Worm (Caenorhabditis elegans) whole organism, mixed stage, embryonic: ENCODE data around the gene T25D10.4.

Source experiments
- M03D4.4 ChIP-seq: sonication (generic microtip); optimal IDR thresholded peaks from 2 replicates; lab custom pipeline; 2017; ENCODE audit warnings: mild to moderate bottlenecking, missing genetic modification characterization, missing compliant biosample characterization
- bed-3 ChIP-seq: fragments of 200-800 bp; sonication (Bioruptor generic); optimal IDR thresholded peaks from 3 replicates; lab custom pipeline; 2018; ENCODE audit warnings: mild to moderate bottlenecking, missing genetic modification characterization, moderate library complexity, missing compliant biosample characterization
- blmp-1 ChIP-seq: fragments of 150-350 bp; optimal IDR thresholded peaks from 2 replicates; lab custom pipeline; 2014; ENCODE audit warnings: missing biosample characterization, missing genetic modification characterization
- ceh-39 ChIP-seq: fragments of 150-350 bp; optimal IDR thresholded peaks from 2 replicates; lab custom pipeline; 2014; ENCODE audit warnings: missing biosample characterization, missing genetic modification characterization
- ceh-43 ChIP-seq: fragments of 200-800 bp; sonication (Bioruptor generic); optimal IDR thresholded peaks from 2 replicates; lab custom pipeline; 2018; ENCODE audit warnings: mild to moderate bottlenecking, missing genetic modification characterization, moderate library complexity, missing compliant biosample characterization
- ceh-83 ChIP-seq: fragments of 200-800 bp; sonication (Bioruptor generic); optimal IDR thresholded peaks from 2 replicates; lab custom pipeline; 2018; ENCODE audit warnings: mild to moderate bottlenecking, missing genetic modification characterization, missing compliant biosample characterization
- ces-1 ChIP-seq: fragments of 150-350 bp; optimal IDR thresholded peaks from 2 replicates; lab custom pipeline; 2014; ENCODE audit warnings: missing biosample characterization, missing genetic modification reagents, missing genetic modification characterization
- cnd-1 ChIP-seq: fragments of 200-800 bp; sonication (Bioruptor generic); optimal IDR thresholded peaks from 2 replicates; lab custom pipeline; 2018; ENCODE audit warnings: mild to moderate bottlenecking, missing genetic modification characterization, missing compliant biosample characterization
- drap-1 ChIP-seq: fragments of 200-800 bp; sonication (Bioruptor generic); optimal IDR thresholded peaks from 3 replicates; lab custom pipeline; 2018; ENCODE audit warnings: mild to moderate bottlenecking, missing genetic modification characterization, missing compliant biosample characterization
- elt-1 ChIP-seq: sonication (generic microtip); optimal IDR thresholded peaks from 2 replicates; lab custom pipeline; 2017; ENCODE audit warnings: missing genetic modification characterization, mild to moderate bottlenecking, missing compliant biosample characterization, antibody characterized with exemption, moderate library complexity, borderline replicate concordance; ENCODE audit not compliant: insufficient read depth
- elt-3 ChIP-seq: fragments of 150-350 bp; optimal IDR thresholded peaks from 2 replicates; lab custom pipeline; 2014; ENCODE audit warnings: missing biosample characterization, missing genetic modification characterization
- flh-1 ChIP-seq: fragments of 200-800 bp; sonication (Bioruptor generic); optimal IDR thresholded peaks from 2 replicates; lab custom pipeline; 2018; ENCODE audit warnings: mild to moderate bottlenecking, missing genetic modification characterization, moderate library complexity, missing compliant biosample characterization
- ham-2 ChIP-seq: fragments of 200-800 bp; sonication (Bioruptor generic); optimal IDR thresholded peaks from 2 replicates; lab custom pipeline; 2018; ENCODE audit warnings: mild to moderate bottlenecking, missing genetic modification characterization, missing compliant biosample characterization
- hlh-1 ChIP-seq: fragments of 150-350 bp; optimal IDR thresholded peaks from 2 replicates; lab custom pipeline; 2014; ENCODE audit warnings: missing biosample characterization, missing genetic modification reagents, missing genetic modification characterization
- lin-13 ChIP-seq: fragments of 150-350 bp; optimal IDR thresholded peaks from 2 replicates; lab custom pipeline; 2014; ENCODE audit warnings: missing biosample characterization, missing genetic modification characterization
- lin-32 ChIP-seq: fragments of 200-800 bp; sonication (Bioruptor generic); optimal IDR thresholded peaks from 2 replicates; lab custom pipeline; 2018; ENCODE audit warnings: mild to moderate bottlenecking, missing genetic modification characterization, missing compliant biosample characterization
- lsy-2 ChIP-seq: fragments of 150-350 bp; optimal IDR thresholded peaks from 2 replicates; lab custom pipeline; 2014; ENCODE audit warnings: missing biosample characterization, missing genetic modification characterization
- mab-5 ChIP-seq: fragments of 150-350 bp; optimal IDR thresholded peaks from 2 replicates; lab custom pipeline; 2014; ENCODE audit warnings: missing biosample characterization, missing genetic modification characterization
- mep-1 ChIP-seq: fragments of 150-350 bp; optimal IDR thresholded peaks from 2 replicates; lab custom pipeline; 2017; ENCODE audit warnings: missing biosample characterization, missing genetic modification reagents, missing genetic modification characterization, inconsistent platforms
- mls-2 ChIP-seq: sonication (generic microtip); optimal IDR thresholded peaks from 2 replicates; lab custom pipeline; 2016; ENCODE audit warnings: mild to moderate bottlenecking, missing genetic modification characterization, moderate library complexity, missing compliant biosample characterization
- nhr-12 ChIP-seq: fragments of 150-350 bp; optimal IDR thresholded peaks from 2 replicates; lab custom pipeline; 2014; ENCODE audit warnings: missing biosample characterization, missing genetic modification characterization
- nhr-2 ChIP-seq: fragments of 150-350 bp; optimal IDR thresholded peaks from 2 replicates; lab custom pipeline; 2014; ENCODE audit warnings: missing biosample characterization, missing genetic modification characterization
- nhr-237 ChIP-seq: fragments of 150-350 bp; optimal IDR thresholded peaks from 2 replicates; lab custom pipeline; 2014; ENCODE audit warnings: missing biosample characterization, missing genetic modification characterization
- nhr-28 ChIP-seq: fragments of 150-350 bp; optimal IDR thresholded peaks from 2 replicates; lab custom pipeline; 2014; ENCODE audit warnings: missing biosample characterization, missing genetic modification characterization
- nhr-76 ChIP-seq: sonication (generic microtip); optimal IDR thresholded peaks from 2 replicates; lab custom pipeline; 2017; ENCODE audit warnings: missing biosample characterization, missing genetic modification characterization
- pha-4 ChIP-seq: fragments of 150-350 bp; optimal IDR thresholded peaks from 2 replicates; lab custom pipeline; 2018; ENCODE audit warnings: missing biosample characterization, missing genetic modification reagents, missing genetic modification characterization
- sem-2 ChIP-seq: fragments of 200-800 bp; sonication (Bioruptor generic); optimal IDR thresholded peaks from 2 replicates; lab custom pipeline; 2018; ENCODE audit warnings: mild to moderate bottlenecking, missing genetic modification characterization, missing compliant biosample characterization
- snpc-4 ChIP-seq: fragments of 150-350 bp; optimal IDR thresholded peaks from 2 replicates; lab custom pipeline; 2014; ENCODE audit warnings: missing biosample characterization, missing genetic modification characterization
- sptf-1 ChIP-seq: sonication (generic microtip); optimal IDR thresholded peaks from 2 replicates; lab custom pipeline; 2017; ENCODE audit warnings: mild to moderate bottlenecking, missing genetic modification characterization, moderate library complexity, missing compliant biosample characterization
- tbx-8 ChIP-seq: fragments of 200-800 bp; sonication (Bioruptor generic); optimal IDR thresholded peaks from 2 replicates; lab custom pipeline; 2018; ENCODE audit warnings: mild to moderate bottlenecking, missing genetic modification characterization, moderate library complexity, missing compliant biosample characterization
- unc-120 ChIP-seq: sonication (generic microtip); optimal IDR thresholded peaks from 2 replicates; lab custom pipeline; 2017; ENCODE audit warnings: missing genetic modification characterization, missing compliant biosample characterization; ENCODE audit not compliant: poor library complexity, severe bottlenecking
- unc-39 ChIP-seq: fragments of 150-350 bp; optimal IDR thresholded peaks from 2 replicates; lab custom pipeline; 2014; ENCODE audit warnings: missing biosample characterization, missing genetic modification characterization
- unc-62 ChIP-seq: fragments of 150-350 bp; optimal IDR thresholded peaks from 2 replicates; lab custom pipeline; 2014; ENCODE audit warnings: missing biosample characterization, missing genetic modification reagents, missing genetic modification characterization
- zip-8 ChIP-seq: fragments of 150-350 bp; optimal IDR thresholded peaks from 2 replicates; lab custom pipeline; 2014; ENCODE audit warnings: missing biosample characterization, missing genetic modification characterization
- ztf-11 ChIP-seq: fragments of 150-350 bp; optimal IDR thresholded peaks from 2 replicates; lab custom pipeline; 2014; ENCODE audit warnings: missing biosample characterization, missing genetic modification characterization

The T25D10.4 gene

ce11 chrII:6366696-6367095 lies 43.4 kb downstream of the T25D10.4 start, which contains the start of gene ctsa-4.1:
Gene ctsa-4.1, plus strand, starts transcription at chrII:6366996.
- TF ChIP-seq mls-2 (tag; lab: Kevin White, UChicago) (no peak), nhr-12 (tag; lab: Kevin White, UChicago) (no peak), lsy-2 (tag; lab: Kevin White, UChicago) (no peak), unc-62 (GFP tag; lab: Kevin White, UChicago) (no peak), ceh-39 (tag; lab: Kevin White, UChicago) (no peak), sem-2 (no peak), ceh-43 (GFP tag; lab: Kevin White, UChicago) (no peak), lin-32 (GFP tag; lab: Kevin White, UChicago) (no peak), lin-13 (tag; lab: Kevin White, UChicago) (no peak), elt-3 (tag; lab: Kevin White, UChicago) (no peak), mep-1 (tag; lab: Kevin White, UChicago) (no peak), snpc-4 (no peak), nhr-2 (tag; lab: Kevin White, UChicago) (no peak), nhr-76 (no peak), unc-39 (tag; lab: Kevin White, UChicago) (no peak), mab-5 (tag; lab: Kevin White, UChicago) (no peak), cnd-1 (no peak), sptf-1 (tag; lab: Kevin White, UChicago) (no peak)

- TF ChIP-seq blmp-1 (tag; lab: Kevin White, UChicago) (no peak), nhr-12 (tag; lab: Kevin White, UChicago) (no peak), sem-2 (no peak), pha-4 (tag; lab: Kevin White, UChicago) (no peak), ces-1 (no peak), lin-32 (GFP tag; lab: Kevin White, UChicago) (no peak), unc-39 (tag; lab: Kevin White, UChicago) (no peak), ham-2 (GFP tag; lab: Kevin White, UChicago) (no peak), lsy-2 (tag; lab: Kevin White, UChicago) (no peak), ceh-83 (GFP tag; lab: Kevin White, UChicago) (no peak), bed-3 (no peak), lin-13 (tag; lab: Kevin White, UChicago) (no peak), nhr-2 (tag; lab: Kevin White, UChicago) (no peak), nhr-28 (tag; lab: Kevin White, UChicago) (no peak), ztf-11 (tag; lab: Kevin White, UChicago) (no peak), drap-1 (GFP tag; lab: Kevin White, UChicago) (no peak), tbx-8 (GFP tag; lab: Kevin White, UChicago) (no peak)
Measured at ce11 chrII:6365237-6365815, 44.8 kb downstream of the T25D10.4 start, which contains the start of the genes ani-2 and clec-88. Gene ani-2, minus strand, starts transcription at chrII:6365367. Gene clec-88, plus strand, starts transcription at chrII:6365722.

- TF ChIP-seq blmp-1 (tag; lab: Kevin White, UChicago) (no peak), ztf-11 (tag; lab: Kevin White, UChicago) (no peak), mep-1 (tag; lab: Kevin White, UChicago) (peak; percentile 72), ceh-39 (tag; lab: Kevin White, UChicago) (no peak), nhr-12 (tag; lab: Kevin White, UChicago) (no peak), zip-8 (no peak), nhr-28 (tag; lab: Kevin White, UChicago) (no peak), ham-2 (GFP tag; lab: Kevin White, UChicago) (no peak), lin-13 (tag; lab: Kevin White, UChicago) (peak; percentile 62), hlh-1 (peak; percentile 27), M03D4.4 (tag; lab: Kevin White, UChicago) (peak; percentile 21), nhr-76 (no peak), elt-3 (tag; lab: Kevin White, UChicago) (no peak), nhr-2 (tag; lab: Kevin White, UChicago) (no peak), sem-2 (no peak), nhr-237 (tag; lab: Kevin White, UChicago) (no peak), flh-1 (no peak), mab-5 (tag; lab: Kevin White, UChicago) (no peak), unc-62 (GFP tag; lab: Kevin White, UChicago) (no peak), ceh-43 (GFP tag; lab: Kevin White, UChicago) (no peak), pha-4 (tag; lab: Kevin White, UChicago) (peak; percentile 2), mls-2 (tag; lab: Kevin White, UChicago) (no peak), lin-32 (GFP tag; lab: Kevin White, UChicago) (no peak), ces-1 (no peak), ceh-83 (GFP tag; lab: Kevin White, UChicago) (no peak), snpc-4 (no peak), drap-1 (GFP tag; lab: Kevin White, UChicago) (peak; percentile 8), unc-39 (tag; lab: Kevin White, UChicago) (no peak), sptf-1 (tag; lab: Kevin White, UChicago) (peak; percentile 3), unc-120 (tag; lab: Kevin White, UChicago) (peak; percentile 65), cnd-1 (peak; percentile 0), bed-3 (no peak), elt-1 (tag; lab: Kevin White, UChicago) (no peak), lsy-2 (tag; lab: Kevin White, UChicago) (peak; percentile 57), tbx-8 (GFP tag; lab: Kevin White, UChicago) (no peak)
Measured at ce11 chrII:6360822-6361221, 49.3 kb downstream of the T25D10.4 start, which contains the start of gene K10B2.4. Gene K10B2.4, minus strand, starts transcription at chrII:6360959.
